Fruit fly (Drosophila melanogaster): Measurements from ENCODE around the gene CG11178.

CG11178 gene

DNA sequence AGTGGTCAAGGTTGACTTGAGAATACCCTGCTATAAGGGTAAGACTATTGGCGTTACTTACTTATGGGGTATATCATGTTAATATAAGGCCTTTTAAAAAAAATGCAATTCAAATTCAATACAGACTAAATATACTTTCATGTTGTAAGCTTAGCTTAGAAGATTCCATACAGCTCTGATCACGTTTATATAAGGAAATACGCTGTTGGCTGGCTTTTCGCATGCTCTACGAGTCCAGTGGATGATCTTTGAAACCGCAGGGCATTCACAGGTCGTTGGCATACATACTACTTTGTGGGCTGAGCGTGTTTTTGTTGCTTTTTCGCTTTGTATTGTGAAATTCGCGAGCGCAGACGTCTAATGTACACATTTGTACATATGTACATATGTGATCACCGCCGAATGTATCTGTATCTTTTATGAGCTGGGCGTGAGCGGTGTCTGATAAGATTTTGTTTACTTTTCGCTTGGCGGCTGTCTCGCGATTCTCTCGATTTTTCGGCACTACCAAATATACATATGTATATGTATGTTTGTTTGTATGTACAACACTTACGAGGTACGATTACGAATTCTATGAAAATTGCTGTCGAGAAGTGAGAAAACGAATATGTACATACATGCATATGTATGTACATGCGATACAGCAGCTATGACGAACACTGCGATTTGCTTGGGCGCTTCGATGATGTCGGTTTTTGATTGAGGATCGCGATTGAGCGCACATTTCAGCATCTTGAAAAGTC lies 28.9 kb downstream of the CG11178 start:
- TF ChIP-seq CG8159 (tag; optimal IDR thresholded peaks at IDR 0.05) (no peak), CG4496 (GFP tag; IDR thresholded peaks at IDR 0.05) (0 out of 3 replicates have a peak, but pooled peaks have one; percentile 24), Pif1A (GFP tag; optimal IDR thresholded peaks at IDR 0.05) (peak; percentile 34), CG8301 (tag; optimal IDR thresholded peaks at IDR 0.05) (peak; percentile 0), EcR (GFP tag; optimal IDR thresholded peaks at IDR 0.05) (peak; percentile 10), CG14655 (GFP tag; optimal IDR thresholded peaks at IDR 0.05) (peak; percentile 20), Snoo (tag; optimal IDR thresholded peaks at IDR 0.05) (peak; percentile 6), CG13204 (GFP tag; optimal IDR thresholded peaks at IDR 0.05) (no peak)

DNA sequence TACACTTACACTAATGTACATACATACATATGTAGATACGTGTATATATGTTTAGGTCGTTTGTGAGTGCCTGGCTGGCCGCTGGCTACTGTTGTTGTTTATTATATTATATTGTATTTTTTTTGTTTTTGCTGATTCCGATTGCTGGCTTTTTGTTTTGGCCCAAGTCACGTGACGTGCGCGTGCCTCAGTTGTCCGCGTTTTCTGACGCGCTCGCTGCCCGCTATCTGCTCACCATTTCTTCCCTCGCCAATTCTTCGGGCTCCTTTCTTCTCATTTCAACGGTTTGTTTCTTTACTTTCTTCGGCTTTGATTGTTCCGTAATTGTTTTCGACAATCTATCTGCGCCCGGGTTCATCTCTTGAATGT lies 29.5 kb downstream of the CG11178 start:
- TF ChIP-seq CG14655 (GFP tag; optimal IDR thresholded peaks at IDR 0.05) (no peak), Ets98B (GFP tag; IDR thresholded peaks at IDR 0.05) (no peak), Snoo (tag; optimal IDR thresholded peaks at IDR 0.05) (no peak), CG17806 (tag; optimal IDR thresholded peaks at IDR 0.05) (no peak), CG34367 (tag; optimal IDR thresholded peaks at IDR 0.05) (no peak), D1 (tag; optimal IDR thresholded peaks at IDR 0.05) (no peak), CG32121 (GFP tag; IDR thresholded peaks at IDR 0.05) (no peak), rn (GFP tag; IDR thresholded peaks at IDR 0.05) (no peak), gl (tag; optimal IDR thresholded peaks at IDR 0.05) (no peak), Pif1A (GFP tag; optimal IDR thresholded peaks at IDR 0.05) (no peak)

DNA sequence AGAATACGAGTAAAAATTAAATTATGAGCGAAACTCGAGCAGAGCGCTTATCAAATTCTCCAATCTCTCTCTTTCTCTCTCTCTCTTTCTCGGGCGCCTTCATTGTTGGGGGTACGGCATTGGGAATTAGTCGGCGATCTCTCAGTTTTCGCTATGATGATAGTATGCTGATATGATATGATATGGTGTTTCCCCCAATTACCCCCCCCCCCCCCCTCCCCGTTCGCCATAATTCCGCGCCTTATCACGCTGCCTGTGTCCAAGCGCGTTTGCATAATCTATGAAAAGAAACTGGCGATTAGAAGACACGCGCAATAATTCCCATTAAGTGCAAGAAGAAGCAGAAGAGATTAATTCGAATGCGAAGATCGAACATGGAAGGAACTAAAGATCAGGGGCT lies 31.3 kb downstream of the CG11178 start:
- no peak for TF ChIP-seq rn (GFP tag; IDR thresholded peaks at IDR 0.05)
- no peak for TF ChIP-seq CG32121 (GFP tag; IDR thresholded peaks at IDR 0.05)
- TF ChIP-seq CG12605 (GFP tag; IDR thresholded peaks at IDR 0.05) = no peak
- TF ChIP-seq CG17806 (tag; optimal IDR thresholded peaks at IDR 0.05) = no peak
- TF ChIP-seq CG13204 (GFP tag; optimal IDR thresholded peaks at IDR 0.05) = no peak
- TF ChIP-seq CG8159 (tag; optimal IDR thresholded peaks at IDR 0.05) = no peak
- no peak for TF ChIP-seq CG34367 (tag; optimal IDR thresholded peaks at IDR 0.05)
- TF ChIP-seq D1 (tag; optimal IDR thresholded peaks at IDR 0.05) = no peak
- no peak for TF ChIP-seq CG9948 (tag; optimal IDR thresholded peaks at IDR 0.05)
- no peak for TF ChIP-seq Ets98B (GFP tag; IDR thresholded peaks at IDR 0.05)
- TF ChIP-seq CG10348 (GFP tag; IDR thresholded peaks at IDR 0.05) = no peak
- TF ChIP-seq CG4496 (GFP tag; IDR thresholded peaks at IDR 0.05) = no peak
- no peak for TF ChIP-seq Snoo (tag; optimal IDR thresholded peaks at IDR 0.05)

DNA sequence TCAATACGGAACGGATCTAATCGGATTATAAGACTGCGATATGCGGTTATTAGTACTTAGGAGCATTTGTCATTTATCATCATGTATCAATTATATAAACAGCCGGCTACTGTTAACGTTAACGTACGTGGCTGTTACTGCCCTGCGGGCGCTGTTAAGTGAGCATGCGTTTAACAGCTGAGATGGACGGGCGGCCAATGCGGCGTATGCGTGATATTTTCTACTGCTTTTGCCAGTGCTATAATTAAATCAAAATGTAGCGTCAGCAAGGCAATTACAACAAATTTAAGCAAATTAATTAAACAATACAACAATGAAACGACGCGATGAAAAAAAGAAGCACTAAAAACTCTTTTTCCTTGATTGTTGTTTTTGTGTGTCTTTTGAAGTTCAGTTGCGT lies 32.1 kb downstream of the CG11178 start:
- TF ChIP-seq rn (GFP tag; IDR thresholded peaks at IDR 0.05) (no peak), Ets98B (GFP tag; IDR thresholded peaks at IDR 0.05) (no peak), Pif1B (GFP tag; optimal IDR thresholded peaks at IDR 0.05) (no peak), EcR (GFP tag; optimal IDR thresholded peaks at IDR 0.05) (no peak), D1 (tag; optimal IDR thresholded peaks at IDR 0.05) (no peak), fd96Ca (GFP tag; IDR thresholded peaks at IDR 0.05) (no peak), CG32121 (GFP tag; IDR thresholded peaks at IDR 0.05) (no peak), CG4496 (GFP tag; IDR thresholded peaks at IDR 0.05) (no peak)

DNA sequence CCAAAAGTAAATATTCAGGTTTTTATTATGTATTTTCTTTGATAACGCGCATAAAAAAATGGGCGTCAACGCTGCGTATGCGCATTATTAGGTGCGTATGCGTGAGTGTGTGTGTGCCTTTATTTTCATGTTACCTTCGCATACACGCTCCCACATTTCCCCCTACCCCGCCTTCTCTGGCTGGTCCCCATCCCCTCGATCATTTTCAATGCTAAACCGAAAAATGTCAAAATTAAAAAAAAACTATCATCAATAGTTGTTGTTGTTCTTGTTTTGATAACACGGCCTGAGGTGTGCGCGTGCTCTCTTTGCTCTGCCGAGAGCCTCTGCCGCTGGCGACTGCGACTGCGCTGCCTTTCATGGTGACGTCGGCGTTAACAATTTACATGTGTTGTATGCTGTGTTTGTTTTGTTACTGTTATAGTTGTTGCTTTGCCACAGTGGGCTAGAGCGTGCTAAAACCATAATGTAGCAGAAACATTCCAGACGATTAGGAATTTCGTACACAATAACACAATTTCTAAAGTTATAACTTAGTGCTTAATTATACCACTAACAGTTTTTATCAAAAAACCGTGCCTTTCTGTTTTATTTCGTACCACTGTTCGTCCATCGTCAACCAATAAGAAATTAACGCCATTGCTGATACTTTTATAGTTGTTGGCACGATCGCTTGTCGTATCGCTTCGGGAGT lies 34.7 kb downstream of the CG11178 start:
- peak; percentile 98 for TF ChIP-seq CG12605 (GFP tag; IDR thresholded peaks at IDR 0.05)
- TF ChIP-seq CG14655 (GFP tag; optimal IDR thresholded peaks at IDR 0.05) = peak; percentile 98
- TF ChIP-seq CG34367 (tag; optimal IDR thresholded peaks at IDR 0.05) = peak; percentile 97
- TF ChIP-seq CG8159 (tag; optimal IDR thresholded peaks at IDR 0.05) = peak; percentile 97
- TF ChIP-seq EcR (GFP tag; optimal IDR thresholded peaks at IDR 0.05) = peak; percentile 55
- peak; percentile 96 for TF ChIP-seq CG10348 (GFP tag; IDR thresholded peaks at IDR 0.05)
- peak; percentile 99 for TF ChIP-seq CG32121 (GFP tag; IDR thresholded peaks at IDR 0.05)
- TF ChIP-seq CG9948 (tag; optimal IDR thresholded peaks at IDR 0.05) = peak; percentile 96
- TF ChIP-seq Pif1B (GFP tag; optimal IDR thresholded peaks at IDR 0.05) = peak; percentile 99
- peak; percentile 97 for TF ChIP-seq rn (GFP tag; IDR thresholded peaks at IDR 0.05)
- TF ChIP-seq CG15710 (tag; optimal IDR thresholded peaks at IDR 0.05) = peak; percentile 96
- peak; percentile 99 for TF ChIP-seq CG4496 (GFP tag; IDR thresholded peaks at IDR 0.05)
- TF ChIP-seq Pif1A (GFP tag; optimal IDR thresholded peaks at IDR 0.05) = peak; percentile 99
- peak; percentile 99 for TF ChIP-seq Ets98B (GFP tag; IDR thresholded peaks at IDR 0.05)
- peak; percentile 97 for TF ChIP-seq gl (tag; optimal IDR thresholded peaks at IDR 0.05)
- TF ChIP-seq fd96Ca (GFP tag; IDR thresholded peaks at IDR 0.05) = peak; percentile 99
- TF ChIP-seq CG13204 (GFP tag; optimal IDR thresholded peaks at IDR 0.05) = peak; percentile 87
- TF ChIP-seq D1 (tag; optimal IDR thresholded peaks at IDR 0.05) = peak; percentile 93
- TF ChIP-seq CG17806 (tag; optimal IDR thresholded peaks at IDR 0.05) = peak; percentile 98
- peak; percentile 98 for TF ChIP-seq CG8301 (tag; optimal IDR thresholded peaks at IDR 0.05)
- TF ChIP-seq Snoo (tag; optimal IDR thresholded peaks at IDR 0.05) = peak; percentile 94

DNA sequence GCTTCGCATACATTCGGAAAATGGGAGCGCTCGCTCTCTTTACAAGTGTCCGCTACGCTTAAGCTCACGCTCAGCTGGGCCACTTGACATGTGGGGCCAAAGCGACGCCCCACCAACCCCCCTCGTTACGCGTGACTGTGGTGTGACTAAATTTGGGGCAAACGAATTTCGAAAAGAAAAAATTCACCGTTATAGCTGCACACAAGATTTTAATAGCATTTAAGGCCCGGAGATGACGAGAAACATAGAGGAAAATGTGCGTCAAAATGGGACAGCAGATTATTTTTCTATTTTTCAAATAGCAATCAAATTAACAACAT lies 35.2 kb downstream of the CG11178 start:
- TF ChIP-seq rn (GFP tag; IDR thresholded peaks at IDR 0.05) = no peak
- TF ChIP-seq CG32121 (GFP tag; IDR thresholded peaks at IDR 0.05) = no peak
- no peak for TF ChIP-seq Snoo (tag; optimal IDR thresholded peaks at IDR 0.05)
- TF ChIP-seq CG4496 (GFP tag; IDR thresholded peaks at IDR 0.05) = no peak
- TF ChIP-seq CG13204 (GFP tag; optimal IDR thresholded peaks at IDR 0.05) = no peak
- TF ChIP-seq CG8301 (tag; optimal IDR thresholded peaks at IDR 0.05) = no peak
- TF ChIP-seq Ets98B (GFP tag; IDR thresholded peaks at IDR 0.05) = no peak
- no peak for TF ChIP-seq CG17806 (tag; optimal IDR thresholded peaks at IDR 0.05)
- TF ChIP-seq CG12605 (GFP tag; IDR thresholded peaks at IDR 0.05) = no peak
- no peak for TF ChIP-seq CG14655 (GFP tag; optimal IDR thresholded peaks at IDR 0.05)
- TF ChIP-seq Pif1B (GFP tag; optimal IDR thresholded peaks at IDR 0.05) = no peak
